Worm (Caenorhabditis elegans) whole organism, L3 larva: ENCODE results near the gene Y66C5A.1.

Source experiments
- fos-1 ChIP-seq: fragments of 150-350 bp; optimal IDR thresholded peaks from 2 replicates; lab custom pipeline; 2014; ENCODE audit warnings: missing biosample characterization, missing genetic modification characterization
- jun-1 ChIP-seq: fragments of 150-350 bp; optimal IDR thresholded peaks from 2 replicates; lab custom pipeline; 2014; ENCODE audit warnings: missing biosample characterization, missing genetic modification reagents, missing genetic modification characterization
- lin-15B ChIP-seq: fragments of 150-350 bp; optimal IDR thresholded peaks from 2 replicates; lab custom pipeline; 2014; ENCODE audit warnings: missing biosample characterization, missing genetic modification characterization
- nhr-12 ChIP-seq: fragments of 150-350 bp; optimal IDR thresholded peaks from 2 replicates; lab custom pipeline; 2014; ENCODE audit warnings: missing biosample characterization, missing genetic modification characterization
- nhr-25 ChIP-seq: sonication (generic microtip); optimal IDR thresholded peaks from 2 replicates; lab custom pipeline; 2017; ENCODE audit warnings: missing biosample characterization, missing genetic modification characterization
- snpc-4 ChIP-seq: fragments of 150-350 bp; optimal IDR thresholded peaks from 2 replicates; lab custom pipeline; 2014; ENCODE audit warnings: missing biosample characterization, missing genetic modification characterization
- unc-62 ChIP-seq: fragments of 150-350 bp; sonication (generic microtip); optimal IDR thresholded peaks from 4 replicates; lab custom pipeline; 2014; ENCODE audit warnings: missing biosample characterization, missing genetic modification reagents, missing genetic modification characterization

DNA sequence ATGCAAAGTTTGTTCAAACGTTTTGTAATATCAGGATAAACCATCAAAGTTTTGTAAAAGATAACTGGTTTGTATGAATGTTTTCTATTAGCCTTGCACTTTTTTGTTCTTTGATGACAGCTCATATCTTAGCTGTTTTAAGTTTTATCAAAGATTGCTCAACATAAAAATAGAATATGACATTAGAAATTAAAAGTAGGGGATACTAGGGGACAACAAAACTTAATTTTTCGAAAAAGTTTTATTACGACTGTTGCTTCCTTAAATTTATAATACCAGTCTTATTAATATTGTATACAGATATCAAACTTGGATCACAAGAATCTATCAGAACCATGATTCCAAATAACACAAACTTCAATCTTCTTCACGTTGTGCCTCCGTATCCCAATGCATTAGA, 40.5 kb upstream of the Y66C5A.1 start, which contains the start of gene ztf-14:
- no peak for TF ChIP-seq fos-1 (tag; lab: Kevin White, UChicago)
- no peak for TF ChIP-seq snpc-4
- TF ChIP-seq nhr-25 (tag; lab: Kevin White, UChicago), result no peak
- no peak for TF ChIP-seq nhr-12
- TF ChIP-seq jun-1 (tag; lab: Kevin White, UChicago), result no peak
- TF ChIP-seq unc-62, result no peak
- TF ChIP-seq lin-15B, result no peak
